Fruit fly (Drosophila melanogaster): ENCODE data around the gene CG34303.

Gene CG34303

DNA sequence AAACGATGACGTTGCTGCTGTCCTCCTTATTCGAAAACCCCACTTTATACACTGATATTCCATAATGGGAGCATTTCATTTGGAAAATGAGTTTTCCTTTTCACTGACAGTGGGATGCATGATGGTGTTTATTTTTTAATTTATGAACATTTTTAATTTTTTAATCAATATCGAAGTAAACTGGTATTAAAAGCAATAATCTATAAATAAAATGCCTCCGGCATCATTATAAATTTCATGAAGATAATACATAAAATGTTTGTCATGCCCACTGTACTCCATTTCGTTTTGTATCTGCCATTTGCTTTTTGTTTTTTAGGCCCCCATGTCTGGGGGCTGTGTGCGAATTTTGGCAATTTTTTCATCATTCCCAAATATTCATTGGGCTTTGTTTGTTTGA, 21.6 kb downstream of the CG34303 start:
- no peak for TF ChIP-seq foxo (GFP tag; optimal IDR thresholded peaks at IDR 0.05)
- TF ChIP-seq lola (GFP tag; optimal IDR thresholded peaks at IDR 0.05): no peak
- no peak for TF ChIP-seq Dif (GFP tag; optimal IDR thresholded peaks at IDR 0.05; ENCODE audit: partially characterized antibody)
- TF ChIP-seq Hr78 (GFP tag; optimal IDR thresholded peaks at IDR 0.05): no peak
- TF ChIP-seq dsf (GFP tag; optimal IDR thresholded peaks at IDR 0.05; ENCODE audit: borderline replicate concordance): no peak
- TF ChIP-seq Sp1 (GFP tag; optimal IDR thresholded peaks at IDR 0.05): peak; percentile 29
- TF ChIP-seq OdsH (GFP tag; optimal IDR thresholded peaks at IDR 0.05): peak; percentile 56
- TF ChIP-seq h (GFP tag; optimal IDR thresholded peaks at IDR 0.05): peak; percentile 71
- no peak for TF ChIP-seq Rel (GFP tag; optimal IDR thresholded peaks at IDR 0.05)
- TF ChIP-seq Rel (tag; optimal IDR thresholded peaks at IDR 0.05): no peak
- peak; percentile 61 for TF ChIP-seq fru (GFP tag; optimal IDR thresholded peaks at IDR 0.05)
- peak; percentile 58 for TF ChIP-seq rgr (GFP tag; optimal IDR thresholded peaks at IDR 0.05)
- TF ChIP-seq Hr83 (GFP tag; optimal IDR thresholded peaks at IDR 0.05; ENCODE audit: poor library complexity, severe bottlenecking): no peak
- TF ChIP-seq brk (GFP tag; optimal IDR thresholded peaks at IDR 0.05): peak; percentile 32
- TF ChIP-seq usp (GFP tag; optimal IDR thresholded peaks at IDR 0.05): no peak
- TF ChIP-seq HLH106 (tag; optimal IDR thresholded peaks at IDR 0.05): peak; percentile 51
- TF ChIP-seq CG32264 (GFP tag; optimal IDR thresholded peaks at IDR 0.05): peak; percentile 8
- TF ChIP-seq jim (GFP tag; optimal IDR thresholded peaks at IDR 0.05): no peak
- TF ChIP-seq Mio (GFP tag; optimal IDR thresholded peaks at IDR 0.05): no peak
- no peak for TF ChIP-seq CrebA (GFP tag; optimal IDR thresholded peaks at IDR 0.05; ENCODE audit: borderline replicate concordance)
- no peak for TF ChIP-seq N (GFP tag; optimal IDR thresholded peaks at IDR 0.05)
- TF ChIP-seq Hnf4 (GFP tag; optimal IDR thresholded peaks at IDR 0.05): peak; percentile 56
- no peak for TF ChIP-seq tai (GFP tag; optimal IDR thresholded peaks at IDR 0.05)
- TF ChIP-seq Jra (GFP tag; optimal IDR thresholded peaks at IDR 0.05): no peak
- no peak for TF ChIP-seq woc (GFP tag; optimal IDR thresholded peaks at IDR 0.05)
- no peak for TF ChIP-seq Abd-B (GFP tag; optimal IDR thresholded peaks at IDR 0.05)
- TF ChIP-seq Dfd (GFP tag; optimal IDR thresholded peaks at IDR 0.05): no peak
- no peak for TF ChIP-seq Myc (optimal IDR thresholded peaks at IDR 0.05)
- no peak for TF ChIP-seq dmrt93B (GFP tag; optimal IDR thresholded peaks at IDR 0.05)
- no peak for TF ChIP-seq pan (optimal IDR thresholded peaks at IDR 0.05)
- peak; percentile 51 for TF ChIP-seq ey (GFP tag; optimal IDR thresholded peaks at IDR 0.05)
- TF ChIP-seq psq (GFP tag; optimal IDR thresholded peaks at IDR 0.05): peak; percentile 39
- no peak for TF ChIP-seq dl (GFP tag; optimal IDR thresholded peaks at IDR 0.05; ENCODE audit: insufficient read depth in 1 of 2, partially characterized antibody in 2 of 2)
- peak; percentile 57 for TF ChIP-seq br (GFP tag; optimal IDR thresholded peaks at IDR 0.05)
- TF ChIP-seq CG9705 (GFP tag; optimal IDR thresholded peaks at IDR 0.05): no peak
- TF ChIP-seq sv (GFP tag; optimal IDR thresholded peaks at IDR 0.05): peak; percentile 34
- no peak for TF ChIP-seq GATAd (GFP tag; optimal IDR thresholded peaks at IDR 0.05)
- TF ChIP-seq Vsx2 (GFP tag; optimal IDR thresholded peaks at IDR 0.05; ENCODE audit: partially characterized antibody): no peak
- TF ChIP-seq sage (GFP tag; optimal IDR thresholded peaks at IDR 0.05): peak; percentile 14

DNA sequence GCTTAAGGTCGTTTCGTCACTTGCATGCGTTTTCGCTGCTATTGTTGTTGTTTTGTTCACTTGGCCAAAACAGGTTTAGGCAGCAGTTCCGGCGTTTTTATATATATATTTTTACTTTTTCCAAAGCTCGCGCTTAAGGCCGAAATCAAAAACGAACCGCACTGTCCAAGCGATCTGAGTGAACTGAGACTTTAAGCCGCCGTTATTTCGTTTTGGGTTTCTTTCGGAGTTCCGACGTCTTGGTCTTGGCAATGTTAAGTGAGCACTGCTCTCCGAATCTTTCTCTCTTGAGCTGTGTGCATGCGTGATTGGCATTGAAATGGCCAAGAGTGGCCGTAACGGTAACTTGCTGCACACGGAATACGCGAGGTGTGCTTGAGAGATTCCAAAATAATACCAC, 26.2 kb downstream of the CG34303 start, which contains the start of gene knk:
Gene knk, minus strand, starts transcription at position 188 of the 400 bp plus-strand sequence.
- TF ChIP-seq Hr78 (GFP tag; optimal IDR thresholded peaks at IDR 0.05) (no peak), br (GFP tag; optimal IDR thresholded peaks at IDR 0.05) (no peak), usp (GFP tag; optimal IDR thresholded peaks at IDR 0.05) (no peak), Mio (GFP tag; optimal IDR thresholded peaks at IDR 0.05) (no peak), woc (GFP tag; optimal IDR thresholded peaks at IDR 0.05) (peak; percentile 10), Rel (GFP tag; optimal IDR thresholded peaks at IDR 0.05) (no peak), Rel (tag; optimal IDR thresholded peaks at IDR 0.05) (no peak), lola (GFP tag; optimal IDR thresholded peaks at IDR 0.05) (no peak), dl (GFP tag; optimal IDR thresholded peaks at IDR 0.05; ENCODE audit: insufficient read depth in 1 of 2, partially characterized antibody in 2 of 2) (peak in 1 of 2 experiments; percentile 47), CrebA (GFP tag; optimal IDR thresholded peaks at IDR 0.05; ENCODE audit: borderline replicate concordance) (no peak), rgr (GFP tag; optimal IDR thresholded peaks at IDR 0.05) (no peak), tai (GFP tag; optimal IDR thresholded peaks at IDR 0.05) (peak; percentile 14), GATAd (GFP tag; optimal IDR thresholded peaks at IDR 0.05) (no peak), ey (GFP tag; optimal IDR thresholded peaks at IDR 0.05) (no peak), pan (optimal IDR thresholded peaks at IDR 0.05) (no peak), Myc (optimal IDR thresholded peaks at IDR 0.05) (no peak), jim (GFP tag; optimal IDR thresholded peaks at IDR 0.05) (no peak), CG32264 (GFP tag; optimal IDR thresholded peaks at IDR 0.05) (no peak), Hr83 (GFP tag; optimal IDR thresholded peaks at IDR 0.05; ENCODE audit: poor library complexity, severe bottlenecking) (no peak), OdsH (GFP tag; optimal IDR thresholded peaks at IDR 0.05) (no peak), psq (GFP tag; optimal IDR thresholded peaks at IDR 0.05) (no peak), brk (GFP tag; optimal IDR thresholded peaks at IDR 0.05) (no peak), Vsx2 (GFP tag; optimal IDR thresholded peaks at IDR 0.05; ENCODE audit: partially characterized antibody) (peak; percentile 56), h (GFP tag; optimal IDR thresholded peaks at IDR 0.05) (peak; percentile 35), HLH106 (tag; optimal IDR thresholded peaks at IDR 0.05) (no peak), fru (GFP tag; optimal IDR thresholded peaks at IDR 0.05) (no peak), Dif (GFP tag; optimal IDR thresholded peaks at IDR 0.05; ENCODE audit: partially characterized antibody) (peak; percentile 69), Sp1 (GFP tag; optimal IDR thresholded peaks at IDR 0.05) (no peak), Hnf4 (GFP tag; optimal IDR thresholded peaks at IDR 0.05) (peak; percentile 52), dmrt93B (GFP tag; optimal IDR thresholded peaks at IDR 0.05) (no peak), Jra (GFP tag; optimal IDR thresholded peaks at IDR 0.05) (no peak), dsf (GFP tag; optimal IDR thresholded peaks at IDR 0.05; ENCODE audit: borderline replicate concordance) (no peak), N (GFP tag; optimal IDR thresholded peaks at IDR 0.05) (no peak), sage (GFP tag; optimal IDR thresholded peaks at IDR 0.05) (no peak), Abd-B (GFP tag; optimal IDR thresholded peaks at IDR 0.05) (no peak), Dfd (GFP tag; optimal IDR thresholded peaks at IDR 0.05) (no peak), sv (GFP tag; optimal IDR thresholded peaks at IDR 0.05) (no peak), foxo (GFP tag; optimal IDR thresholded peaks at IDR 0.05) (no peak), CG9705 (GFP tag; optimal IDR thresholded peaks at IDR 0.05) (no peak)
